Worm (Caenorhabditis elegans) whole organism, mixed stage, embryonic: ENCODE results near the gene srh-211.

Source experiments
- M03D4.4 ChIP-seq: sonication (generic microtip); optimal IDR thresholded peaks from 2 replicates; lab custom pipeline; 2017; ENCODE audit warnings: mild to moderate bottlenecking, missing genetic modification characterization, missing compliant biosample characterization
- bed-3 ChIP-seq: fragments of 200-800 bp; sonication (Bioruptor generic); optimal IDR thresholded peaks from 3 replicates; lab custom pipeline; 2018; ENCODE audit warnings: mild to moderate bottlenecking, missing genetic modification characterization, moderate library complexity, missing compliant biosample characterization
- ceh-39 ChIP-seq: fragments of 150-350 bp; optimal IDR thresholded peaks from 2 replicates; lab custom pipeline; 2014; ENCODE audit warnings: missing biosample characterization, missing genetic modification characterization
- ceh-43 ChIP-seq: fragments of 200-800 bp; sonication (Bioruptor generic); optimal IDR thresholded peaks from 2 replicates; lab custom pipeline; 2018; ENCODE audit warnings: mild to moderate bottlenecking, missing genetic modification characterization, moderate library complexity, missing compliant biosample characterization
- ceh-83 ChIP-seq: fragments of 200-800 bp; sonication (Bioruptor generic); optimal IDR thresholded peaks from 2 replicates; lab custom pipeline; 2018; ENCODE audit warnings: mild to moderate bottlenecking, missing genetic modification characterization, missing compliant biosample characterization
- ces-1 ChIP-seq: fragments of 150-350 bp; optimal IDR thresholded peaks from 2 replicates; lab custom pipeline; 2014; ENCODE audit warnings: missing biosample characterization, missing genetic modification reagents, missing genetic modification characterization
- cnd-1 ChIP-seq: fragments of 200-800 bp; sonication (Bioruptor generic); optimal IDR thresholded peaks from 2 replicates; lab custom pipeline; 2018; ENCODE audit warnings: mild to moderate bottlenecking, missing genetic modification characterization, missing compliant biosample characterization
- drap-1 ChIP-seq: fragments of 200-800 bp; sonication (Bioruptor generic); optimal IDR thresholded peaks from 3 replicates; lab custom pipeline; 2018; ENCODE audit warnings: mild to moderate bottlenecking, missing genetic modification characterization, missing compliant biosample characterization
- elt-1 ChIP-seq: sonication (generic microtip); optimal IDR thresholded peaks from 2 replicates; lab custom pipeline; 2017; ENCODE audit warnings: missing genetic modification characterization, mild to moderate bottlenecking, missing compliant biosample characterization, antibody characterized with exemption, moderate library complexity, borderline replicate concordance; ENCODE audit not compliant: insufficient read depth
- elt-3 ChIP-seq: fragments of 150-350 bp; optimal IDR thresholded peaks from 2 replicates; lab custom pipeline; 2014; ENCODE audit warnings: missing biosample characterization, missing genetic modification characterization
- flh-1 ChIP-seq: fragments of 200-800 bp; sonication (Bioruptor generic); optimal IDR thresholded peaks from 2 replicates; lab custom pipeline; 2018; ENCODE audit warnings: mild to moderate bottlenecking, missing genetic modification characterization, moderate library complexity, missing compliant biosample characterization
- ham-2 ChIP-seq: fragments of 200-800 bp; sonication (Bioruptor generic); optimal IDR thresholded peaks from 2 replicates; lab custom pipeline; 2018; ENCODE audit warnings: mild to moderate bottlenecking, missing genetic modification characterization, missing compliant biosample characterization
- hlh-1 ChIP-seq: fragments of 150-350 bp; optimal IDR thresholded peaks from 2 replicates; lab custom pipeline; 2014; ENCODE audit warnings: missing biosample characterization, missing genetic modification reagents, missing genetic modification characterization
- lin-32 ChIP-seq: fragments of 200-800 bp; sonication (Bioruptor generic); optimal IDR thresholded peaks from 2 replicates; lab custom pipeline; 2018; ENCODE audit warnings: mild to moderate bottlenecking, missing genetic modification characterization, missing compliant biosample characterization
- lsy-2 ChIP-seq: fragments of 150-350 bp; optimal IDR thresholded peaks from 2 replicates; lab custom pipeline; 2014; ENCODE audit warnings: missing biosample characterization, missing genetic modification characterization
- mab-5 ChIP-seq: fragments of 150-350 bp; optimal IDR thresholded peaks from 2 replicates; lab custom pipeline; 2014; ENCODE audit warnings: missing biosample characterization, missing genetic modification characterization
- mep-1 ChIP-seq: fragments of 150-350 bp; optimal IDR thresholded peaks from 2 replicates; lab custom pipeline; 2017; ENCODE audit warnings: missing biosample characterization, missing genetic modification reagents, missing genetic modification characterization, inconsistent platforms
- mls-2 ChIP-seq: sonication (generic microtip); optimal IDR thresholded peaks from 2 replicates; lab custom pipeline; 2016; ENCODE audit warnings: mild to moderate bottlenecking, missing genetic modification characterization, moderate library complexity, missing compliant biosample characterization
- nhr-12 ChIP-seq: fragments of 150-350 bp; optimal IDR thresholded peaks from 2 replicates; lab custom pipeline; 2014; ENCODE audit warnings: missing biosample characterization, missing genetic modification characterization
- nhr-2 ChIP-seq: fragments of 150-350 bp; optimal IDR thresholded peaks from 2 replicates; lab custom pipeline; 2014; ENCODE audit warnings: missing biosample characterization, missing genetic modification characterization
- pha-4 ChIP-seq: fragments of 150-350 bp; optimal IDR thresholded peaks from 2 replicates; lab custom pipeline; 2018; ENCODE audit warnings: missing biosample characterization, missing genetic modification reagents, missing genetic modification characterization
- sem-2 ChIP-seq: fragments of 200-800 bp; sonication (Bioruptor generic); optimal IDR thresholded peaks from 2 replicates; lab custom pipeline; 2018; ENCODE audit warnings: mild to moderate bottlenecking, missing genetic modification characterization, missing compliant biosample characterization
- snpc-4 ChIP-seq: fragments of 150-350 bp; optimal IDR thresholded peaks from 2 replicates; lab custom pipeline; 2014; ENCODE audit warnings: missing biosample characterization, missing genetic modification characterization
- sptf-1 ChIP-seq: sonication (generic microtip); optimal IDR thresholded peaks from 2 replicates; lab custom pipeline; 2017; ENCODE audit warnings: mild to moderate bottlenecking, missing genetic modification characterization, moderate library complexity, missing compliant biosample characterization
- tbx-8 ChIP-seq: fragments of 200-800 bp; sonication (Bioruptor generic); optimal IDR thresholded peaks from 2 replicates; lab custom pipeline; 2018; ENCODE audit warnings: mild to moderate bottlenecking, missing genetic modification characterization, moderate library complexity, missing compliant biosample characterization
- unc-120 ChIP-seq: sonication (generic microtip); optimal IDR thresholded peaks from 2 replicates; lab custom pipeline; 2017; ENCODE audit warnings: missing genetic modification characterization, missing compliant biosample characterization; ENCODE audit not compliant: poor library complexity, severe bottlenecking
- unc-39 ChIP-seq: fragments of 150-350 bp; optimal IDR thresholded peaks from 2 replicates; lab custom pipeline; 2014; ENCODE audit warnings: missing biosample characterization, missing genetic modification characterization
- ztf-11 ChIP-seq: fragments of 150-350 bp; optimal IDR thresholded peaks from 2 replicates; lab custom pipeline; 2014; ENCODE audit warnings: missing biosample characterization, missing genetic modification characterization

Gene srh-211

ce11 chrV:4081283-4081682 lies at the start of gene srh-211:
Gene srh-211 (minus strand): TSS chrV:4081383.
- TF ChIP-seq hlh-1 (tag; lab: Kevin White, UChicago) (no peak), ceh-43 (GFP tag; lab: Kevin White, UChicago) (no peak), sptf-1 (tag; lab: Kevin White, UChicago) (no peak)

ce11 chrV:4129604-4130003 lies 48.4 kb upstream of the srh-211 start, which contains the start of gene phat-4:
Gene phat-4 (plus strand): TSS chrV:4129904.
- TF ChIP-seq unc-39 (tag; lab: Kevin White, UChicago) (no peak), M03D4.4 (tag; lab: Kevin White, UChicago) (no peak), sptf-1 (tag; lab: Kevin White, UChicago) (no peak), bed-3 (GFP tag; lab: Kevin White, UChicago) (no peak), drap-1 (GFP tag; lab: Kevin White, UChicago) (no peak), nhr-12 (tag; lab: Kevin White, UChicago) (no peak)

- TF ChIP-seq elt-3 (tag; lab: Kevin White, UChicago) (no peak), elt-1 (tag; lab: Kevin White, UChicago) (no peak), flh-1 (GFP tag; lab: Kevin White, UChicago) (no peak), mab-5 (tag; lab: Kevin White, UChicago) (no peak), ceh-39 (tag; lab: Kevin White, UChicago) (no peak), nhr-12 (tag; lab: Kevin White, UChicago) (no peak), ces-1 (GFP tag; lab: Kevin White, UChicago) (no peak), nhr-2 (tag; lab: Kevin White, UChicago) (no peak), M03D4.4 (tag; lab: Kevin White, UChicago) (no peak), snpc-4 (tag; lab: Kevin White, UChicago) (no peak), mls-2 (no peak), unc-39 (tag; lab: Kevin White, UChicago) (no peak), ham-2 (GFP tag; lab: Kevin White, UChicago) (no peak), ceh-83 (no peak), mep-1 (tag; lab: Kevin White, UChicago) (no peak), bed-3 (GFP tag; lab: Kevin White, UChicago) (no peak), lin-32 (no peak), sem-2 (GFP tag; lab: Kevin White, UChicago) (no peak), lsy-2 (no peak), tbx-8 (GFP tag; lab: Kevin White, UChicago) (no peak)
These were observed 46.3 kb upstream of the srh-211 start, which contains the start of gene T05B4.13 for ce11 chrV:4127435-4127834. Gene T05B4.13 (minus strand): TSS chrV:4127535.

DNA sequence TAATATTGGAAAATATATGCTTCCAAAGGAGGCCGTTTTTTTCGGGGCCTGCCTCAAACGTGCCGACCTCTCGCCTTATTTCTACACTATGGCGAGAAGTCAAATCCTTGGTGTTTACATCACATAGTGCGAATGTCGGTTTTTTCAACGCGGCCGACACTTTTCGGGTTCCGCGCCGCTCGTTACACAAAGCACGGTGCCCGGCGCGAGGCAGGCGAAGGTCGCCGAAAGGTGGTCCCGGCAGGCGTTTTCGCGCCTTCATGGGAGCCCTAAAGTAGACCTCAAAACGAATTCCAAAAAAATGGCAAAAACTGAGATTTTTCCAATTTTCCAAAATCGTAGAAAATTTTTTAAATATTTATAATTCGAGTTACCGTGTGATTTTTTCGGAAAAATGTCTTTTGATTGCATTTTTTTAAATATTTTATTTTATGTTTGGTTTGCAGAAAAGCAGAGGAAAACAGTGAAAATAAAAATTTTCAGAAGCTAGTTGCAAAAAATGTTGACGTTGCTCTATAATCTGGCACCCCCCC lies 44.4 kb upstream of the srh-211 start, which contains the start of gene T05B4.12:
T05B4.12 (minus strand) TSS at position 483 of the 533 bp plus-strand sequence.
- TF ChIP-seq nhr-12 (tag; lab: Kevin White, UChicago) (no peak), cnd-1 (tag; lab: Kevin White, UChicago) (no peak)

ce11 chrV:4122415-4122814 lies 41.2 kb upstream of the srh-211 start, which contains the start of gene phat-5:
Gene phat-5 (minus strand): TSS chrV:4122515.
- TF ChIP-seq unc-120 (tag; lab: Kevin White, UChicago) (no peak), snpc-4 (tag; lab: Kevin White, UChicago) (no peak), M03D4.4 (tag; lab: Kevin White, UChicago) (no peak), nhr-2 (tag; lab: Kevin White, UChicago) (no peak), mab-5 (tag; lab: Kevin White, UChicago) (no peak), drap-1 (GFP tag; lab: Kevin White, UChicago) (no peak), pha-4 (tag; lab: Kevin White, UChicago) (no peak), ztf-11 (no peak), elt-1 (tag; lab: Kevin White, UChicago) (no peak), bed-3 (GFP tag; lab: Kevin White, UChicago) (no peak), mep-1 (tag; lab: Kevin White, UChicago) (no peak)
